Fruit fly (Drosophila melanogaster): Measurements from ENCODE around the gene CG3191.

CG3191 gene

dm6 chrX:2297428-2298200, 45.8 kb upstream of the CG3191 start (continued):
- TF ChIP-seq dm (GFP tag; optimal IDR thresholded peaks at IDR 0.05) (peak; percentile 98), Sry-δ (GFP tag; optimal IDR thresholded peaks at IDR 0.05) (peak; percentile 79), CG17328 (GFP tag; IDR thresholded peaks at IDR 0.05) (peak; percentile 99), CG8290 (GFP tag; optimal IDR thresholded peaks at IDR 0.05) (peak; percentile 97), CG8290 (tag; optimal IDR thresholded peaks at IDR 0.05) (peak; percentile 90 to 100), sima (GFP tag; optimal IDR thresholded peaks at IDR 0.05) (peak; percentile 96), CG3281 (GFP tag; optimal IDR thresholded peaks at IDR 0.05) (peak; percentile 96), CG15696 (tag; optimal IDR thresholded peaks at IDR 0.05) (peak; percentile 88), Xbp1 (GFP tag; optimal IDR thresholded peaks at IDR 0.05) (peak; percentile 99), gce (GFP tag; IDR thresholded peaks at IDR 0.05) (peak; percentile 98), gt (GFP tag; IDR thresholded peaks at IDR 0.05) (peak; percentile 97), ssp (GFP tag; IDR thresholded peaks at IDR 0.05) (peak; percentile 94), CG1602 (GFP tag; optimal IDR thresholded peaks at IDR 0.05) (peak; percentile 97), lilli (GFP tag; optimal IDR thresholded peaks at IDR 0.05) (peak; percentile 99), onecut (GFP tag; IDR thresholded peaks at IDR 0.05) (peak; percentile 96), sisA (GFP tag; IDR thresholded peaks at IDR 0.05) (peak; percentile 99), da (GFP tag; optimal IDR thresholded peaks at IDR 0.05) (peak; percentile 98), HmgD (GFP tag; optimal IDR thresholded peaks at IDR 0.05) (peak; percentile 99), CG12942 (GFP tag; optimal IDR thresholded peaks at IDR 0.05) (peak; percentile 99), CG12769 (tag; optimal IDR thresholded peaks at IDR 0.05) (peak; percentile 99), Oaz (GFP tag; IDR thresholded peaks at IDR 0.05) (peak; percentile 95), salm (tag; optimal IDR thresholded peaks at IDR 0.05) (peak; percentile 98), CG7745 (tag; optimal IDR thresholded peaks at IDR 0.05) (peak; percentile 65), sc (optimal IDR thresholded peaks at IDR 0.05) (no peak), sc (GFP tag; optimal IDR thresholded peaks at IDR 0.05) (peak; percentile 98), tna (GFP tag; IDR thresholded peaks at IDR 0.05; ENCODE audit: partially characterized antibody) (no peak), CG13287 (GFP tag; IDR thresholded peaks at IDR 0.05; ENCODE audit: partially characterized antibody) (peak; percentile 13; the same call in 1 of the 2 replicates), nerfin-2 (GFP tag; IDR thresholded peaks at IDR 0.05; ENCODE audit: partially characterized antibody) (no peak), jing (GFP tag; optimal IDR thresholded peaks at IDR 0.05) (peak; percentile 98), CG4854 (GFP tag; optimal IDR thresholded peaks at IDR 0.05) (peak; percentile 98), Atf3 (GFP tag; optimal IDR thresholded peaks at IDR 0.05) (peak; percentile 98), D19A (tag; optimal IDR thresholded peaks at IDR 0.05) (peak; percentile 96), CG9437 (GFP tag; optimal IDR thresholded peaks at IDR 0.05) (peak; percentile 91), Sox102F (GFP tag; optimal IDR thresholded peaks at IDR 0.05) (peak; percentile 99), Awh (GFP tag; IDR thresholded peaks at IDR 0.05) (peak; percentile 99), CG7963 (GFP tag; IDR thresholded peaks at IDR 0.05; ENCODE audit: partially characterized antibody) (no peak), CG30020 (tag; optimal IDR thresholded peaks at IDR 0.05) (peak; percentile 76), HLH54F (GFP tag; optimal IDR thresholded peaks at IDR 0.05) (peak; percentile 98), gfzf (GFP tag; optimal IDR thresholded peaks at IDR 0.05) (peak; percentile 41), dpn (GFP tag; optimal IDR thresholded peaks at IDR 0.05) (peak; percentile 99 to 100), CG2712 (tag; optimal IDR thresholded peaks at IDR 0.05) (peak; percentile 98), Dek (tag; optimal IDR thresholded peaks at IDR 0.05) (peak; percentile 99), Xrp1 (GFP tag; IDR thresholded peaks at IDR 0.05) (peak; percentile 98), CG13624 (GFP tag; optimal IDR thresholded peaks at IDR 0.05) (peak; percentile 98), CG10321 (GFP tag; IDR thresholded peaks at IDR 0.05) (peak; percentile 81), peb (GFP tag; IDR thresholded peaks at IDR 0.05) (peak; percentile 97), CG17359 (tag; optimal IDR thresholded peaks at IDR 0.05) (peak; percentile 99), CG7271 (tag; optimal IDR thresholded peaks at IDR 0.05) (peak; percentile 85), CG6765 (GFP tag; optimal IDR thresholded peaks at IDR 0.05) (peak; percentile 95), CG11398 (GFP tag; optimal IDR thresholded peaks at IDR 0.05) (peak; percentile 98)

Data from whole organism, embryonic.